Worm (Caenorhabditis elegans): ENCODE results near the gene K12B6.11.

DNA sequence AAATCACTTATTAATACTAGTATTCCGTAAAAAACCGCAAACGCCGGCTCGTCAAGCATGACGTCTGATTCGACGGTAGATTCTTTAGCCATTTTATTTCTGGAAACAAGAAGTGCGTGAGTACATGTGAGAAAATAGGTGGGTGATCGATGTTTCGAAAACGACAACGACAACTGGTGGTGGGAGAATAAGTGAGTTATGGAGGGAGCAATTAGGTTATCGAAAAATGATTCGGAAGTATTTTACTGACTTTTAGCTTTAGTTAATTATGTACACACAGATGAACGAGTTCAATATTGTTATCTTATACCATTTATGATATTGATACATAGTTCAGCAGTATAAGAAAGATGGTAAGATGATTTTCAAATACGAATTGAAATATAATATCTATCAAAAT lies 2.4 kb upstream of the K12B6.11 start, which contains the start of gene srn-1:
- no peak for TF ChIP-seq elt-1 (tag; optimal IDR thresholded peaks at IDR 0.05)
- no peak for TF ChIP-seq zag-1 (tag; optimal IDR thresholded peaks at IDR 0.05)
- TF ChIP-seq fos-1 (tag; optimal IDR thresholded peaks at IDR 0.05) = no peak
- TF ChIP-seq blmp-1 (tag; optimal IDR thresholded peaks at IDR 0.05; ENCODE audit: insufficient read depth) = no peak

All from whole organism, L2 larva.